Worm (Caenorhabditis elegans) whole organism, L1 larva: Measurements from ENCODE around the gene cex-1.

ENCODE experiments used
- Y116A8C.19 ChIP-seq: sonication (generic microtip); optimal IDR thresholded peaks from 2 replicates; lab custom pipeline; 2016; ENCODE audit warnings: missing compliant biosample characterization, missing genetic modification characterization, borderline replicate concordance
- alr-1 ChIP-seq: fragments of 200-800 bp; sonication (Bioruptor generic); optimal IDR thresholded peaks from 2 replicates; lab custom pipeline; 2018; ENCODE audit warnings: borderline replicate concordance, mild to moderate bottlenecking, missing genetic modification characterization, missing compliant biosample characterization
- ama-1 ChIP-seq: fragments of 150-350 bp; optimal IDR thresholded peaks from 2 replicates; lab custom pipeline; 2014
- blmp-1 ChIP-seq: fragments of 150-350 bp; optimal IDR thresholded peaks from 2 replicates; lab custom pipeline; 2014; ENCODE audit warnings: missing biosample characterization, missing genetic modification characterization
- ceh-63 ChIP-seq: fragments of 200-800 bp; sonication (Bioruptor generic); optimal IDR thresholded peaks from 2 replicates; lab custom pipeline; 2018; ENCODE audit warnings: mild to moderate bottlenecking, missing genetic modification characterization, missing compliant biosample characterization
- ceh-88 ChIP-seq: fragments of 200-800 bp; sonication (Bioruptor generic); IDR thresholded peaks from 2 replicates; pipeline ENCODE4 v1.3.6; 2022; ENCODE audit warnings: missing genetic modification characterization, missing compliant biosample characterization
- ceh-90 ChIP-seq: sonication (generic microtip); optimal IDR thresholded peaks from 2 replicates; lab custom pipeline; 2016; ENCODE audit warnings: missing genetic modification characterization, missing compliant biosample characterization
- ces-1 ChIP-seq: fragments of 150-350 bp; optimal IDR thresholded peaks from 2 replicates; lab custom pipeline; 2014; ENCODE audit warnings: missing biosample characterization, missing genetic modification reagents, missing genetic modification characterization
- dpl-1 ChIP-seq, 3 experiments: fragments of 150-350 bp in 2 of 3; sonication (generic microtip) in 1 of 3; optimal IDR thresholded peaks; 2 replicates each; lab custom pipeline; 2014 to 2017; ENCODE audit warnings: missing biosample characterization in 3 of 3, missing genetic modification characterization in 3 of 3, missing genetic modification reagents in 3 of 3
- dsc-1 ChIP-seq: sonication (generic microtip); optimal IDR thresholded peaks from 2 replicates; lab custom pipeline; 2016; ENCODE audit warnings: mild to moderate bottlenecking, missing genetic modification characterization, missing compliant biosample characterization
- efl-1 ChIP-seq, 4 experiments: fragments of 150-350 bp; optimal IDR thresholded peaks in 3 of 4; peaks in 1 of 4; 1 replicate in 1 of 4; 2 replicates in 3 of 4; lab custom pipeline; 2014; ENCODE audit warnings: missing biosample characterization in 2 of 4, missing genetic modification characterization in 2 of 4, missing genetic modification reagents in 2 of 4
- efl-3 ChIP-seq: fragments of 200-800 bp; sonication (Bioruptor generic); optimal IDR thresholded peaks from 2 replicates; lab custom pipeline; 2018; ENCODE audit warnings: mild to moderate bottlenecking, missing genetic modification characterization, missing compliant biosample characterization
- elt-3 ChIP-seq, 6 experiments: fragments of 150-350 bp in 1 of 6; sonication (generic microtip); optimal IDR thresholded peaks; 2 replicates each; lab custom pipeline; 2017 to 2018; ENCODE audit warnings: missing biosample characterization in 6 of 6, missing genetic modification characterization in 6 of 6, inconsistent platforms in 1 of 6
- ets-5 ChIP-seq: fragments of 200-800 bp; sonication (Bioruptor generic); IDR thresholded peaks from 2 replicates; pipeline ENCODE4 v1.3.6; 2022; ENCODE audit warnings: missing genetic modification characterization, missing compliant biosample characterization
- fkh-8 ChIP-seq: sonication (generic microtip); optimal IDR thresholded peaks from 2 replicates; lab custom pipeline; 2016; ENCODE audit warnings: mild to moderate bottlenecking, missing genetic modification characterization, missing compliant biosample characterization
- lin-13 ChIP-seq: fragments of 150-350 bp; optimal IDR thresholded peaks from 2 replicates; lab custom pipeline; 2014; ENCODE audit warnings: missing biosample characterization, missing genetic modification reagents, missing genetic modification characterization
- lin-14 ChIP-seq: fragments of 200-800 bp; sonication (Bioruptor generic); optimal IDR thresholded peaks from 2 replicates; lab custom pipeline; 2018; ENCODE audit warnings: mild to moderate bottlenecking, missing genetic modification characterization, moderate library complexity, missing compliant biosample characterization
- lin-35 ChIP-seq, 2 experiments: fragments of 150-350 bp; optimal IDR thresholded peaks; 2 replicates each; lab custom pipeline; 2014; ENCODE audit warnings: missing biosample characterization in 2 of 2, missing genetic modification characterization in 2 of 2, missing genetic modification reagents in 2 of 2
- lsy-2 ChIP-seq, 2 experiments: fragments of 150-350 bp; optimal IDR thresholded peaks; 2 replicates each; lab custom pipeline; 2014; ENCODE audit warnings: missing biosample characterization in 2 of 2, missing genetic modification characterization in 2 of 2
- mab-9 ChIP-seq: fragments of 200-800 bp; sonication (Bioruptor generic); IDR thresholded peaks from 2 replicates; pipeline ENCODE4 v1.3.6; 2022; ENCODE audit warnings: missing genetic modification reagents, missing genetic modification characterization, missing compliant biosample characterization
- mep-1 ChIP-seq: fragments of 150-350 bp; optimal IDR thresholded peaks from 2 replicates; lab custom pipeline; 2014; ENCODE audit warnings: missing biosample characterization, missing genetic modification characterization
- nhr-11 ChIP-seq: fragments of 150-350 bp; optimal IDR thresholded peaks from 2 replicates; lab custom pipeline; 2014; ENCODE audit warnings: missing biosample characterization, missing genetic modification characterization
- nhr-19 ChIP-seq: fragments of 200-800 bp; sonication (Bioruptor generic); conservative IDR thresholded peaks from 2 replicates; pipeline ENCODE4 v1.3.6; 2022; ENCODE audit warnings: missing genetic modification characterization, missing compliant biosample characterization
- nhr-20 ChIP-seq: sonication (generic microtip); optimal IDR thresholded peaks from 2 replicates; lab custom pipeline; 2016; ENCODE audit warnings: mild to moderate bottlenecking, missing genetic modification characterization, missing compliant biosample characterization
- nhr-237 ChIP-seq: fragments of 150-350 bp; optimal IDR thresholded peaks from 2 replicates; lab custom pipeline; 2014; ENCODE audit warnings: missing biosample characterization, missing genetic modification characterization
- nhr-28 ChIP-seq: fragments of 150-350 bp; optimal IDR thresholded peaks from 2 replicates; lab custom pipeline; 2014; ENCODE audit warnings: missing biosample characterization, missing genetic modification characterization
- nhr-47 ChIP-seq: sonication (generic microtip); optimal IDR thresholded peaks from 2 replicates; lab custom pipeline; 2016; ENCODE audit warnings: mild to moderate bottlenecking, missing genetic modification characterization, moderate library complexity, missing compliant biosample characterization
- nhr-71 ChIP-seq: sonication (generic microtip); optimal IDR thresholded peaks from 2 replicates; lab custom pipeline; 2016; ENCODE audit warnings: mild to moderate bottlenecking, missing genetic modification characterization, moderate library complexity, missing compliant biosample characterization
- nhr-77 ChIP-seq: fragments of 150-350 bp; optimal IDR thresholded peaks from 2 replicates; lab custom pipeline; 2014; ENCODE audit warnings: missing biosample characterization, missing genetic modification characterization
- nhr-84 ChIP-seq: sonication (generic microtip); optimal IDR thresholded peaks from 2 replicates; lab custom pipeline; 2017; ENCODE audit warnings: missing biosample characterization, missing genetic modification characterization
- nhr-85 ChIP-seq: sonication (generic microtip); peaks from one replicate; lab custom pipeline; 2016; ENCODE audit warnings: missing genetic modification characterization, inconsistent platforms, missing compliant biosample characterization
- nhr-90 ChIP-seq: sonication (generic microtip); optimal IDR thresholded peaks from 2 replicates; lab custom pipeline; 2016; ENCODE audit warnings: mild to moderate bottlenecking, missing genetic modification characterization, missing compliant biosample characterization; ENCODE audit not compliant: poor library complexity
- rnt-1 ChIP-seq: sonication (generic microtip); optimal IDR thresholded peaks from 2 replicates; lab custom pipeline; 2016; ENCODE audit warnings: mild to moderate bottlenecking, missing genetic modification characterization, moderate library complexity, missing compliant biosample characterization
- snu-23 ChIP-seq: sonication (generic microtip); optimal IDR thresholded peaks from 2 replicates; lab custom pipeline; 2016; ENCODE audit warnings: missing genetic modification characterization, missing compliant biosample characterization
- sox-4 ChIP-seq: sonication (generic microtip); optimal IDR thresholded peaks from 2 replicates; lab custom pipeline; 2016; ENCODE audit warnings: missing genetic modification characterization, missing compliant biosample characterization
- tlp-1 ChIP-seq: fragments of 150-350 bp; optimal IDR thresholded peaks from 2 replicates; lab custom pipeline; 2014; ENCODE audit warnings: missing biosample characterization, missing genetic modification characterization
- unc-30 ChIP-seq: sonication (generic microtip); optimal IDR thresholded peaks from 2 replicates; lab custom pipeline; 2017; ENCODE audit warnings: missing biosample characterization, missing genetic modification characterization
- xbp-1 ChIP-seq: sonication (generic microtip); optimal IDR thresholded peaks from 2 replicates; lab custom pipeline; 2016; ENCODE audit warnings: missing genetic modification characterization, missing compliant biosample characterization
- zag-1 ChIP-seq: fragments of 150-350 bp; optimal IDR thresholded peaks from 2 replicates; lab custom pipeline; 2014; ENCODE audit warnings: missing biosample characterization, missing genetic modification characterization
- ztf-11 ChIP-seq, 2 experiments: sonication (generic microtip); optimal IDR thresholded peaks; 2 replicates each; lab custom pipeline; 2016 to 2017; ENCODE audit warnings: missing genetic modification characterization in 2 of 2, missing biosample characterization in 1 of 2, missing compliant biosample characterization in 1 of 2

cex-1 gene

ce11 chrII:5446506-5446905 is 975 bp upstream of the cex-1 start, which contains the start of gene nmr-1:
Gene nmr-1, minus strand, starts transcription at chrII:5446606.
- no peak for TF ChIP-seq ceh-88 (GFP tag; lab: Robert Waterston, UW)
- TF ChIP-seq, all 84 proteins: peak for 0

- peak; percentile 72 for TF ChIP-seq rnt-1 (tag; lab: Kevin White, UChicago)
- no peak for TF ChIP-seq nhr-90 (tag; lab: Kevin White, UChicago)
- peak; percentile 59 for TF ChIP-seq lin-14 (GFP tag; lab: Kevin White, UChicago)
- TF ChIP-seq nhr-19 (GFP tag; lab: Robert Waterston, UW) = peak; percentile 41
- peak in 1 of 2 experiments; percentile 6 for TF ChIP-seq efl-1 (optimal IDR thresholded peaks at IDR 0.05; lab: Kevin White, UChicago)
- no peak for TF ChIP-seq efl-1 (GFP tag; optimal IDR thresholded peaks at IDR 0.05 in 1 of 2; lab: Kevin White, UChicago)
- peak; percentile 32 for TF ChIP-seq dsc-1 (tag; lab: Kevin White, UChicago)
- TF ChIP-seq, all 84 proteins: peak for 5
These were observed 1.7 kb downstream of the cex-1 start for ce11 chrII:5449219-5449618.

- TF ChIP-seq lin-35 (GFP tag; optimal IDR thresholded peaks at IDR 0.05; lab: Kevin White, UChicago) (no peak), fkh-8 (no peak), unc-30 (tag; lab: Kevin White, UChicago) (no peak), sox-4 (tag; lab: Kevin White, UChicago) (no peak), rnt-1 (tag; lab: Kevin White, UChicago) (no peak), ces-1 (no peak), nhr-11 (tag; lab: Kevin White, UChicago) (no peak), lin-13 (no peak), nhr-77 (tag; lab: Kevin White, UChicago) (no peak), ama-1 (lab: Kevin White, UChicago) (no peak), blmp-1 (tag; lab: Kevin White, UChicago) (peak; percentile 74), lsy-2 (tag; optimal IDR thresholded peaks at IDR 0.05; lab: Kevin White, UChicago) (no peak), mab-9 (no peak), dpl-1 (GFP tag; optimal IDR thresholded peaks at IDR 0.05; lab: Kevin White, UChicago) (no peak), zag-1 (tag; lab: Kevin White, UChicago) (no peak), nhr-28 (tag; lab: Kevin White, UChicago) (no peak), dsc-1 (tag; lab: Kevin White, UChicago) (no peak), efl-3 (GFP tag; lab: Kevin White, UChicago) (no peak), mep-1 (tag; lab: Kevin White, UChicago) (no peak), nhr-85 (tag; lab: Kevin White, UChicago) (peak; percentile 67), ceh-63 (GFP tag; lab: Kevin White, UChicago) (no peak), nhr-237 (tag; lab: Kevin White, UChicago) (no peak), tlp-1 (tag; lab: Kevin White, UChicago) (no peak), nhr-71 (tag; lab: Kevin White, UChicago) (no peak), alr-1 (tag; lab: Kevin White, UChicago) (no peak), ets-5 (GFP tag; lab: Robert Waterston, UW) (no peak), elt-3 (tag; optimal IDR thresholded peaks at IDR 0.05; lab: Kevin White, UChicago) (peak in 1 of 6 experiments; percentile 12), nhr-47 (no peak), nhr-84 (no peak), snu-23 (GFP tag; lab: Kevin White, UChicago) (no peak), nhr-20 (tag; lab: Kevin White, UChicago) (peak; percentile 0), Y116A8C.19 (no peak), ceh-90 (tag; lab: Kevin White, UChicago) (no peak), ztf-11 (tag; optimal IDR thresholded peaks at IDR 0.05; lab: Kevin White, UChicago) (no peak), xbp-1 (tag; lab: Kevin White, UChicago) (no peak), nhr-90 (tag; lab: Kevin White, UChicago) (no peak)
These were observed 2.1 kb downstream of the cex-1 start for ce11 chrII:5449620-5450019.
